Fruit fly (Drosophila melanogaster): Measurements from ENCODE around the gene yata.

yata gene

DNA sequence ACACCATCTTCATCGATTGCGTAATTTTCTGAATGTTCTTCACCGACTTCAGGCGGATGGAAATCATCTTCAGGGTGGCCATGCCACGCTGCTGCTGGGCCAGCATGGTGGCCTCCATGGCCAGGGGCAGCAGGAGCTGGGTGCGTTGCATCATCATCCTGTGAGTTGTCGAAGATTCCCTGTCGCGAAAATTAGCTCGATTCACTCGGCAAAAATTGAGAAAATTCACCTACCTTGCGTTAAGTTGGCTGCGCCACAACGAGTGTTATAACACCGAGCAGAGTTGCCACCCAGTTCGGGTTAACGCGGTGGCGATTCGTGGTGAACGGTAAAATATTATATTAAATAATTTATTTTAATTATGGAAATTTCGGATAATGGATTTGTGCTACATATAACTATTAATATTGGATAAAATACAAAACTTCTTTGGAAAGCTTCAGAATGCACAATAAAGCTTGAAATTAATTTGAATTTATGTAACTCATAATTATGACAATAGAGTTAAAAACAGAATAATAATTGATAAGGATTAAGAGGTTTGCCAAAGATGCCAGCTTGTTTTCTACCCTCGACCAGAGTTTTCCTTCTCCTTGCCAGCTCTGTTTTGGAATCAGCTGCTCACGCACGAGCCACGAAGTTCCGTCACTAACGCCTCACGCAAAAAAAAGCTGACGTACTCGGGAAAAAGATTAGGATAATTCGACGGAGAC is at the start of gene yata, which contains the start of gene ATPsyngamma (continued):
- TF ChIP-seq knrl (GFP tag; IDR thresholded peaks at IDR 0.05; ENCODE audit: partially characterized antibody): peak; percentile 78
- TF ChIP-seq CG10654 (GFP tag; optimal IDR thresholded peaks at IDR 0.05): no peak
- TF ChIP-seq CG2116 (GFP tag; optimal IDR thresholded peaks at IDR 0.05): peak; percentile 30
- TF ChIP-seq CG33557 (GFP tag; optimal IDR thresholded peaks at IDR 0.05): peak; percentile 43
- TF ChIP-seq CG12071 (GFP tag; optimal IDR thresholded peaks at IDR 0.05): no peak
- TF ChIP-seq p53 (GFP tag; optimal IDR thresholded peaks at IDR 0.05): no peak
- peak; percentile 19; the same call in 1 of the 3 replicates for TF ChIP-seq dysf (GFP tag; IDR thresholded peaks at IDR 0.05)
- peak; percentile 53; the same call in 1 of the 3 replicates for TF ChIP-seq HLH4C (GFP tag; IDR thresholded peaks at IDR 0.05; ENCODE audit: partially characterized antibody)
- TF ChIP-seq tgo (GFP tag; IDR thresholded peaks at IDR 0.05): 0 out of 3 replicates have a peak, but pooled peaks have one; percentile 26
- TF ChIP-seq phol (tag; optimal IDR thresholded peaks at IDR 0.05): peak; percentile 56
- peak; percentile 49; the same call in 2 of the 3 replicates for TF ChIP-seq CG7963 (GFP tag; IDR thresholded peaks at IDR 0.05; ENCODE audit: partially characterized antibody)
- no peak for TF ChIP-seq disco-r (GFP tag; optimal IDR thresholded peaks at IDR 0.05)
- no peak for TF ChIP-seq zf30C (GFP tag; optimal IDR thresholded peaks at IDR 0.05)
- peak; percentile 53 for TF ChIP-seq exex (tag; optimal IDR thresholded peaks at IDR 0.05)
- TF ChIP-seq Hr78 (GFP tag; optimal IDR thresholded peaks at IDR 0.05): no peak
- TF ChIP-seq CG10147 (GFP tag; optimal IDR thresholded peaks at IDR 0.05): no peak
- peak; percentile 24 for TF ChIP-seq CG1233 (GFP tag; optimal IDR thresholded peaks at IDR 0.05)
- 0 out of 3 replicates have a peak, but pooled peaks have one; percentile 36 for TF ChIP-seq mld (GFP tag; IDR thresholded peaks at IDR 0.05; ENCODE audit: partially characterized antibody)
- TF ChIP-seq dpn (GFP tag; optimal IDR thresholded peaks at IDR 0.05): peak in 1 of 2 experiments; percentile 35
- no peak for TF ChIP-seq Blimp-1 (GFP tag; optimal IDR thresholded peaks at IDR 0.05)
- peak; percentile 9 for TF ChIP-seq CTCF (GFP tag; optimal IDR thresholded peaks at IDR 0.05)
- 0 out of 2 replicates have a peak, but pooled peaks have one; percentile 28 for TF ChIP-seq rib (GFP tag; IDR thresholded peaks at IDR 0.05)
- TF ChIP-seq en (GFP tag; optimal IDR thresholded peaks at IDR 0.05): no peak
- TF ChIP-seq Sry-δ (GFP tag; optimal IDR thresholded peaks at IDR 0.05): peak; percentile 81
- TF ChIP-seq trem (tag; optimal IDR thresholded peaks at IDR 0.05): peak; percentile 44
- TF ChIP-seq jumu (GFP tag; optimal IDR thresholded peaks at IDR 0.05): no peak
- peak; percentile 67 for TF ChIP-seq CG12391 (tag; optimal IDR thresholded peaks at IDR 0.05)
- TF ChIP-seq CG7271 (tag; optimal IDR thresholded peaks at IDR 0.05): peak; percentile 18
- TF ChIP-seq CG14710 (tag; optimal IDR thresholded peaks at IDR 0.05): peak; percentile 70
- peak; percentile 35; the same call in 1 of the 2 replicates for TF ChIP-seq CG10366 (GFP tag; IDR thresholded peaks at IDR 0.05)
- TF ChIP-seq CG9797 (GFP tag; optimal IDR thresholded peaks at IDR 0.05): peak; percentile 13
- peak; percentile 9 for TF ChIP-seq CG30403 (GFP tag; optimal IDR thresholded peaks at IDR 0.05)
- peak; percentile 19 for TF ChIP-seq CG13624 (GFP tag; optimal IDR thresholded peaks at IDR 0.05)
- peak; percentile 67 for TF ChIP-seq oc (tag; optimal IDR thresholded peaks at IDR 0.05)
- peak; percentile 36 for TF ChIP-seq CG18262 (tag; optimal IDR thresholded peaks at IDR 0.05)
- TF ChIP-seq amos (GFP tag; IDR thresholded peaks at IDR 0.05; ENCODE audit: partially characterized antibody): peak; percentile 84
- peak; percentile 18 for TF ChIP-seq CG10979 (tag; optimal IDR thresholded peaks at IDR 0.05)
- peak; percentile 53 for TF ChIP-seq Deaf1 (tag; optimal IDR thresholded peaks at IDR 0.05)
- TF ChIP-seq vnd (GFP tag; IDR thresholded peaks at IDR 0.05; ENCODE audit: partially characterized antibody): peak; percentile 62; the same call in 2 of the 3 replicates
- peak; percentile 19 for TF ChIP-seq Ssrp (tag; optimal IDR thresholded peaks at IDR 0.05)
- peak; percentile 19 for TF ChIP-seq Oli (tag; optimal IDR thresholded peaks at IDR 0.05)
- TF ChIP-seq sug (tag; optimal IDR thresholded peaks at IDR 0.05): peak; percentile 54
- no peak for TF ChIP-seq Myb (GFP tag; optimal IDR thresholded peaks at IDR 0.05)
- TF ChIP-seq MESR4 (GFP tag; optimal IDR thresholded peaks at IDR 0.05): peak; percentile 97
- peak in 1 of 2 experiments; percentile 99 for TF ChIP-seq Pdp1 (GFP tag; optimal IDR thresholded peaks at IDR 0.05)
- no peak for TF ChIP-seq Hey (tag; optimal IDR thresholded peaks at IDR 0.05)
- TF ChIP-seq CG17186 (GFP tag; optimal IDR thresholded peaks at IDR 0.05): peak; percentile 5

Measured in whole organism, embryonic.